Worm (Caenorhabditis elegans) whole organism, mixed stage, embryonic: Measurements from ENCODE around the gene Y70G10A.3.

Source experiments
- M03D4.4 ChIP-seq: sonication (generic microtip); optimal IDR thresholded peaks from 2 replicates; lab custom pipeline; 2017; ENCODE audit warnings: mild to moderate bottlenecking, missing genetic modification characterization, missing compliant biosample characterization
- blmp-1 ChIP-seq: fragments of 150-350 bp; optimal IDR thresholded peaks from 2 replicates; lab custom pipeline; 2014; ENCODE audit warnings: missing biosample characterization, missing genetic modification characterization
- ceh-39 ChIP-seq: fragments of 150-350 bp; optimal IDR thresholded peaks from 2 replicates; lab custom pipeline; 2014; ENCODE audit warnings: missing biosample characterization, missing genetic modification characterization
- ceh-43 ChIP-seq: fragments of 200-800 bp; sonication (Bioruptor generic); optimal IDR thresholded peaks from 2 replicates; lab custom pipeline; 2018; ENCODE audit warnings: mild to moderate bottlenecking, missing genetic modification characterization, moderate library complexity, missing compliant biosample characterization
- ceh-83 ChIP-seq: fragments of 200-800 bp; sonication (Bioruptor generic); optimal IDR thresholded peaks from 2 replicates; lab custom pipeline; 2018; ENCODE audit warnings: mild to moderate bottlenecking, missing genetic modification characterization, missing compliant biosample characterization
- ces-1 ChIP-seq: fragments of 150-350 bp; optimal IDR thresholded peaks from 2 replicates; lab custom pipeline; 2014; ENCODE audit warnings: missing biosample characterization, missing genetic modification reagents, missing genetic modification characterization
- drap-1 ChIP-seq: fragments of 200-800 bp; sonication (Bioruptor generic); optimal IDR thresholded peaks from 3 replicates; lab custom pipeline; 2018; ENCODE audit warnings: mild to moderate bottlenecking, missing genetic modification characterization, missing compliant biosample characterization
- elt-1 ChIP-seq: sonication (generic microtip); optimal IDR thresholded peaks from 2 replicates; lab custom pipeline; 2017; ENCODE audit warnings: missing genetic modification characterization, mild to moderate bottlenecking, missing compliant biosample characterization, antibody characterized with exemption, moderate library complexity, borderline replicate concordance; ENCODE audit not compliant: insufficient read depth
- flh-1 ChIP-seq: fragments of 200-800 bp; sonication (Bioruptor generic); optimal IDR thresholded peaks from 2 replicates; lab custom pipeline; 2018; ENCODE audit warnings: mild to moderate bottlenecking, missing genetic modification characterization, moderate library complexity, missing compliant biosample characterization
- ham-2 ChIP-seq: fragments of 200-800 bp; sonication (Bioruptor generic); optimal IDR thresholded peaks from 2 replicates; lab custom pipeline; 2018; ENCODE audit warnings: mild to moderate bottlenecking, missing genetic modification characterization, missing compliant biosample characterization
- hlh-1 ChIP-seq: fragments of 150-350 bp; optimal IDR thresholded peaks from 2 replicates; lab custom pipeline; 2014; ENCODE audit warnings: missing biosample characterization, missing genetic modification reagents, missing genetic modification characterization
- lin-13 ChIP-seq: fragments of 150-350 bp; optimal IDR thresholded peaks from 2 replicates; lab custom pipeline; 2014; ENCODE audit warnings: missing biosample characterization, missing genetic modification characterization
- lin-32 ChIP-seq: fragments of 200-800 bp; sonication (Bioruptor generic); optimal IDR thresholded peaks from 2 replicates; lab custom pipeline; 2018; ENCODE audit warnings: mild to moderate bottlenecking, missing genetic modification characterization, missing compliant biosample characterization
- lsy-2 ChIP-seq: fragments of 150-350 bp; optimal IDR thresholded peaks from 2 replicates; lab custom pipeline; 2014; ENCODE audit warnings: missing biosample characterization, missing genetic modification characterization
- mab-5 ChIP-seq: fragments of 150-350 bp; optimal IDR thresholded peaks from 2 replicates; lab custom pipeline; 2014; ENCODE audit warnings: missing biosample characterization, missing genetic modification characterization
- mep-1 ChIP-seq: fragments of 150-350 bp; optimal IDR thresholded peaks from 2 replicates; lab custom pipeline; 2017; ENCODE audit warnings: missing biosample characterization, missing genetic modification reagents, missing genetic modification characterization, inconsistent platforms
- mls-2 ChIP-seq: sonication (generic microtip); optimal IDR thresholded peaks from 2 replicates; lab custom pipeline; 2016; ENCODE audit warnings: mild to moderate bottlenecking, missing genetic modification characterization, moderate library complexity, missing compliant biosample characterization
- nhr-2 ChIP-seq: fragments of 150-350 bp; optimal IDR thresholded peaks from 2 replicates; lab custom pipeline; 2014; ENCODE audit warnings: missing biosample characterization, missing genetic modification characterization
- nhr-237 ChIP-seq: fragments of 150-350 bp; optimal IDR thresholded peaks from 2 replicates; lab custom pipeline; 2014; ENCODE audit warnings: missing biosample characterization, missing genetic modification characterization
- pha-4 ChIP-seq: fragments of 150-350 bp; optimal IDR thresholded peaks from 2 replicates; lab custom pipeline; 2018; ENCODE audit warnings: missing biosample characterization, missing genetic modification reagents, missing genetic modification characterization
- snpc-4 ChIP-seq: fragments of 150-350 bp; optimal IDR thresholded peaks from 2 replicates; lab custom pipeline; 2014; ENCODE audit warnings: missing biosample characterization, missing genetic modification characterization
- sptf-1 ChIP-seq: sonication (generic microtip); optimal IDR thresholded peaks from 2 replicates; lab custom pipeline; 2017; ENCODE audit warnings: mild to moderate bottlenecking, missing genetic modification characterization, moderate library complexity, missing compliant biosample characterization
- tbx-8 ChIP-seq: fragments of 200-800 bp; sonication (Bioruptor generic); optimal IDR thresholded peaks from 2 replicates; lab custom pipeline; 2018; ENCODE audit warnings: mild to moderate bottlenecking, missing genetic modification characterization, moderate library complexity, missing compliant biosample characterization
- unc-120 ChIP-seq: sonication (generic microtip); optimal IDR thresholded peaks from 2 replicates; lab custom pipeline; 2017; ENCODE audit warnings: missing genetic modification characterization, missing compliant biosample characterization; ENCODE audit not compliant: poor library complexity, severe bottlenecking
- unc-39 ChIP-seq: fragments of 150-350 bp; optimal IDR thresholded peaks from 2 replicates; lab custom pipeline; 2014; ENCODE audit warnings: missing biosample characterization, missing genetic modification characterization
- unc-62 ChIP-seq: fragments of 150-350 bp; optimal IDR thresholded peaks from 2 replicates; lab custom pipeline; 2014; ENCODE audit warnings: missing biosample characterization, missing genetic modification reagents, missing genetic modification characterization
- zip-8 ChIP-seq: fragments of 150-350 bp; optimal IDR thresholded peaks from 2 replicates; lab custom pipeline; 2014; ENCODE audit warnings: missing biosample characterization, missing genetic modification characterization

Gene Y70G10A.3

ce11 chrIII:10241332-10241829 lies 2.5 kb downstream of the Y70G10A.3 start:
- TF ChIP-seq flh-1 (GFP tag; lab: Kevin White, UChicago) (no peak), ham-2 (GFP tag; lab: Kevin White, UChicago) (no peak), lin-13 (tag; lab: Kevin White, UChicago) (no peak), drap-1 (no peak), mab-5 (no peak), nhr-237 (tag; lab: Kevin White, UChicago) (no peak), mls-2 (tag; lab: Kevin White, UChicago) (no peak), unc-62 (no peak), tbx-8 (GFP tag; lab: Kevin White, UChicago) (no peak), zip-8 (no peak), ceh-83 (GFP tag; lab: Kevin White, UChicago) (no peak), snpc-4 (tag; lab: Kevin White, UChicago) (no peak), lsy-2 (tag; lab: Kevin White, UChicago) (no peak), elt-1 (tag; lab: Kevin White, UChicago) (no peak), ceh-43 (GFP tag; lab: Kevin White, UChicago) (no peak), pha-4 (no peak), nhr-2 (tag; lab: Kevin White, UChicago) (no peak), hlh-1 (tag; lab: Kevin White, UChicago) (no peak)

ce11 chrIII:10244013-10244412 lies 5.1 kb downstream of the Y70G10A.3 start:
- TF ChIP-seq nhr-237 (tag; lab: Kevin White, UChicago) (no peak), nhr-2 (tag; lab: Kevin White, UChicago) (no peak), M03D4.4 (tag; lab: Kevin White, UChicago) (no peak), unc-62 (no peak), unc-39 (tag; lab: Kevin White, UChicago) (no peak), ceh-43 (GFP tag; lab: Kevin White, UChicago) (no peak), flh-1 (GFP tag; lab: Kevin White, UChicago) (no peak), mls-2 (tag; lab: Kevin White, UChicago) (no peak), lin-32 (GFP tag; lab: Kevin White, UChicago) (no peak), sptf-1 (tag; lab: Kevin White, UChicago) (no peak)

DNA sequence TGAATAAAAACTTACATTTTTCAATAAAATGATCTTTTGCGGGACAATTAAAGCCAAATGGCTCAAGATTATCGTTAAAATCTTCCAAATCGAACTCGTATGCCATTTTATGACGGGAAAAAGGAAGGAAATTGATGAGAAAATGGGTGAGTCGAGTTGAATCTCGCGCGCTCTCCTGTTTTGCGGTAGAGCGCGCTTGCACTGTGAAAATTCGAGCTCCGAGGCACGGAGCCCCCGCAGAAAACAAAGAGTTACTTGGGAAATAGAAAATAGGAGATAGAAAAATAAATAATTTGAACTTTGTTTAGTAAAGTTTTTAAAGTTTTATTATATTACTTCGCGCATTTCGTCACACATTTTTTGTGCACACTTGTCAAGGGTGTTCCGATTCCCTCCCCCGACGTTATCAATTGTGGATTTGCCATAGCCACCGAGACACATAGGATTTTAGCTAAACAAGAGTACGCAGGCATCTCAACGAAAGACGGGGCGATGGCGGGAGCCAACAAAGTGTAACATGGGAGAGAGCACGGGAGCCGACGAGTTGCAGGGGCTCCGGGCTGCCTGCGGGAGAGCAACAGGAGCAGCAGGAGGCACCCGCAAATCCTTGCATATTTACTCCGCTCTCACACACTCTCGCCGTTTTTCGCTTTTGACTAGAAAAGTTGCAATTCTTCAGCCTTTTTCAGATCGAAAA lies 9.7 kb downstream of the Y70G10A.3 start, which contains the start of the genes div-1 and cor-1:
TSS of gene div-1 (minus strand) at position 119 of the 697 bp plus-strand sequence.
TSS of gene cor-1 (plus strand) at position 671 of the 697 bp plus-strand sequence.
- TF ChIP-seq lin-13 (tag; lab: Kevin White, UChicago) (no peak), M03D4.4 (tag; lab: Kevin White, UChicago) (no peak), unc-62 (no peak), mep-1 (tag; lab: Kevin White, UChicago) (peak; percentile 69), unc-120 (tag; lab: Kevin White, UChicago) (peak; percentile 60), snpc-4 (tag; lab: Kevin White, UChicago) (no peak), elt-1 (tag; lab: Kevin White, UChicago) (no peak), ces-1 (GFP tag; lab: Kevin White, UChicago) (no peak), ceh-43 (GFP tag; lab: Kevin White, UChicago) (no peak), zip-8 (no peak), mls-2 (tag; lab: Kevin White, UChicago) (no peak), unc-39 (tag; lab: Kevin White, UChicago) (no peak), ceh-39 (tag; lab: Kevin White, UChicago) (no peak), nhr-237 (tag; lab: Kevin White, UChicago) (peak; percentile 66), hlh-1 (tag; lab: Kevin White, UChicago) (peak; percentile 29), flh-1 (GFP tag; lab: Kevin White, UChicago) (no peak), lsy-2 (tag; lab: Kevin White, UChicago) (peak; percentile 39), ceh-83 (GFP tag; lab: Kevin White, UChicago) (no peak)

DNA sequence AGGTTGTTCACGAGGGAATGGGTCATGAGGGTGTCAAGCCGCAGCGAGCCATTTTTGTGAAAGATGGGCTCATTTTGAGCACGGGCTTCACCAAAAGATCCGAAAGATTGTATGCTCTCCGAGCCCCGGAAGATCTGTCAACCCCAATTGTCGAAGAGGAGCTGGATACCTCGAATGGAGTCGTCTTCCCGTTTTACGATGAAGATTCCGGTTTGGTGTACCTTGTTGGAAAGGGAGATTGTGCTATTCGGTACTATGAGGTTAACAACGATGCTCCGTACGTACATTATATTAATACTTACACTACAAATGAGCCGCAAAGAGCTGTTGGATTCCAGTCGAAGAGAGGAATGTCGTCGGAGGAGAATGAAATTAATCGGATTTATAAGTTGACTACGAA lies 12.2 kb downstream of the Y70G10A.3 start:
- TF ChIP-seq unc-62 = no peak
- TF ChIP-seq lin-13 (tag; lab: Kevin White, UChicago) = no peak
- no peak for TF ChIP-seq unc-39 (tag; lab: Kevin White, UChicago)
- no peak for TF ChIP-seq hlh-1 (tag; lab: Kevin White, UChicago)
- no peak for TF ChIP-seq nhr-237 (tag; lab: Kevin White, UChicago)
- no peak for TF ChIP-seq snpc-4 (tag; lab: Kevin White, UChicago)
- no peak for TF ChIP-seq sptf-1 (tag; lab: Kevin White, UChicago)
- TF ChIP-seq pha-4 = no peak
- TF ChIP-seq elt-1 (tag; lab: Kevin White, UChicago) = no peak
- no peak for TF ChIP-seq blmp-1 (tag; lab: Kevin White, UChicago)
